Fruit fly (Drosophila melanogaster) whole organism, embryonic: ENCODE results near the gene Slh.

Experiments used
- Atf6 ChIP-seq: fragments of 200-800 bp; sonication (Bioruptor generic); IDR thresholded peaks from 2 replicates; pipeline ENCODE4 v1.3.6; 2022; ENCODE audit warnings: missing biosample characterization, missing genetic modification characterization
- CG11696 ChIP-seq: fragments of 200-800 bp; sonication (Bioruptor generic); IDR thresholded peaks from 2 replicates; pipeline ENCODE4 v1.3.6; 2022; ENCODE audit warnings: missing biosample characterization, missing genetic modification characterization
- CG12942 ChIP-seq: fragments of 200-800 bp; sonication (Bioruptor generic); optimal IDR thresholded peaks from 3 replicates; lab custom pipeline; 2016; ENCODE audit warnings: missing biosample characterization, missing genetic modification characterization
- CG14667 ChIP-seq: fragments of 200-800 bp; sonication (Bioruptor generic); IDR thresholded peaks from 2 replicates; pipeline ENCODE4 v1.3.6; 2022; ENCODE audit warnings: missing biosample characterization, missing genetic modification characterization
- CG15696 ChIP-seq: fragments of 200-800 bp; sonication (Bioruptor generic); optimal IDR thresholded peaks from 2 replicates; lab custom pipeline; 2019; ENCODE audit warnings: missing biosample characterization, mild to moderate bottlenecking, missing genetic modification characterization, moderate library complexity
- CG1603 ChIP-seq: fragments of 200-800 bp; sonication (Bioruptor generic); optimal IDR thresholded peaks from 2 replicates; lab custom pipeline; 2019; ENCODE audit warnings: missing biosample characterization, mild to moderate bottlenecking, missing genetic modification characterization, moderate library complexity
- CG16813 ChIP-seq: fragments of 200-800 bp; sonication (Bioruptor generic); IDR thresholded peaks from 3 replicates; pipeline ENCODE4 v1.3.6; 2022; ENCODE audit warnings: missing biosample characterization, missing genetic modification characterization; ENCODE audit not compliant: partially characterized antibody
- CG1792 ChIP-seq: fragments of 200-800 bp; sonication (Bioruptor generic); optimal IDR thresholded peaks from 2 replicates; lab custom pipeline; 2016; ENCODE audit warnings: missing biosample characterization, missing genetic modification characterization
- CG18011 ChIP-seq: fragments of 200-800 bp; sonication (Bioruptor generic); optimal IDR thresholded peaks from 2 replicates; lab custom pipeline; 2017; ENCODE audit warnings: missing biosample characterization, missing genetic modification characterization, mild to moderate bottlenecking, moderate library complexity, missing genotype
- CG18619 ChIP-seq: fragments of 200-800 bp; sonication (Bioruptor generic); optimal IDR thresholded peaks from 3 replicates; lab custom pipeline; 2017; ENCODE audit warnings: missing biosample characterization, mild to moderate bottlenecking, missing genetic modification characterization
- CG2116 ChIP-seq: fragments of 200-800 bp; sonication (Bioruptor generic); optimal IDR thresholded peaks from 3 replicates; lab custom pipeline; 2018; ENCODE audit warnings: missing biosample characterization, mild to moderate bottlenecking, missing genetic modification characterization
- CG31224 ChIP-seq: fragments of 200-800 bp; sonication (Bioruptor generic); IDR thresholded peaks from 2 replicates; pipeline ENCODE4 v1.3.6; 2022; ENCODE audit warnings: missing biosample characterization, missing genetic modification characterization
- CG34422 ChIP-seq: fragments of 200-800 bp; sonication (Bioruptor generic); IDR thresholded peaks from 3 replicates; pipeline ENCODE4 v1.3.6; 2022; ENCODE audit warnings: missing biosample characterization, missing genetic modification characterization
- CG3838 ChIP-seq: fragments of 200-800 bp; sonication (Bioruptor generic); optimal IDR thresholded peaks from 3 replicates; lab custom pipeline; 2016; ENCODE audit warnings: missing biosample characterization, missing genetic modification characterization
- CG7963 ChIP-seq: fragments of 200-800 bp; sonication (Bioruptor generic); IDR thresholded peaks from 3 replicates; pipeline ENCODE4 v1.3.6; 2022; ENCODE audit warnings: missing biosample characterization, missing genetic modification characterization; ENCODE audit not compliant: partially characterized antibody
- CG8281 ChIP-seq: fragments of 200-800 bp; sonication (Bioruptor generic); optimal IDR thresholded peaks from 2 replicates; lab custom pipeline; 2018; ENCODE audit warnings: missing biosample characterization, mild to moderate bottlenecking, missing genetic modification characterization, moderate library complexity
- CG8388 ChIP-seq: fragments of 200-800 bp; sonication (Bioruptor generic); optimal IDR thresholded peaks from 2 replicates; lab custom pipeline; 2019; ENCODE audit warnings: missing biosample characterization, mild to moderate bottlenecking, missing genetic modification characterization, moderate library complexity
- D ChIP-seq, 2 experiments: fragments of 200-800 bp in 1 of 2; fragments of >200 bp in 1 of 2; sonication (Bioruptor generic) in 1 of 2; optimal IDR thresholded peaks; 2 replicates in 1 of 2; 3 replicates in 1 of 2; lab custom pipeline; 2017; ENCODE audit warnings: mild to moderate bottlenecking in 1 of 2, missing biosample characterization in 1 of 2, missing genetic modification characterization in 1 of 2, missing genetic modification reagents in 1 of 2
- Dll ChIP-seq: fragments of 200-800 bp; sonication (Bioruptor generic); IDR thresholded peaks from 4 replicates; pipeline ENCODE4 v1.3.6; 2022; ENCODE audit warnings: missing biosample characterization, missing genetic modification characterization; ENCODE audit not compliant: partially characterized antibody
- Doc2 ChIP-seq: fragments of 200-800 bp; sonication (Bioruptor generic); IDR thresholded peaks from 2 replicates; pipeline ENCODE4 v1.3.6; 2022; ENCODE audit warnings: missing biosample characterization, missing genetic modification characterization
- ERR ChIP-seq: fragments of 200-800 bp; sonication (Bioruptor generic); optimal IDR thresholded peaks from 2 replicates; lab custom pipeline; 2016; ENCODE audit warnings: missing biosample characterization, missing genetic modification characterization
- Fer3 ChIP-seq: fragments of 200-800 bp; sonication (Bioruptor generic); optimal IDR thresholded peaks from 2 replicates; lab custom pipeline; 2018; ENCODE audit warnings: missing biosample characterization, mild to moderate bottlenecking, missing genetic modification characterization, moderate library complexity
- Hr3 ChIP-seq: fragments of 200-800 bp; sonication (Bioruptor generic); optimal IDR thresholded peaks from 3 replicates; lab custom pipeline; 2016; ENCODE audit warnings: missing biosample characterization, missing genetic modification characterization
- Jarid2 ChIP-seq: fragments of 200-800 bp; sonication (Bioruptor generic); optimal IDR thresholded peaks from 3 replicates; lab custom pipeline; 2017; ENCODE audit warnings: mild to moderate bottlenecking, missing biosample characterization, missing genetic modification reagents, missing genetic modification characterization
- Kr ChIP-seq: fragments of 200-800 bp; sonication (Bioruptor generic); optimal IDR thresholded peaks from 2 replicates; lab custom pipeline; 2017; ENCODE audit warnings: missing biosample characterization, mild to moderate bottlenecking, missing genetic modification characterization
- Med ChIP-seq: fragments of 200-800 bp; sonication (Bioruptor generic); peaks from one replicate; lab custom pipeline; 2016; ENCODE audit warnings: missing biosample characterization, missing genetic modification characterization, mild to moderate bottlenecking, inconsistent platforms, moderate library complexity
- Meics ChIP-seq: fragments of 200-800 bp; sonication (Bioruptor generic); optimal IDR thresholded peaks from 2 replicates; lab custom pipeline; 2017; ENCODE audit warnings: missing biosample characterization, mild to moderate bottlenecking, missing genetic modification characterization
- NFAT ChIP-seq: fragments of 200-800 bp; sonication (Bioruptor generic); IDR thresholded peaks from 2 replicates; pipeline ENCODE4 v1.3.6; 2022; ENCODE audit warnings: missing biosample characterization, missing genetic modification characterization
- NfI ChIP-seq: fragments of 200-800 bp; sonication (Bioruptor generic); optimal IDR thresholded peaks from 3 replicates; lab custom pipeline; 2018; ENCODE audit warnings: missing biosample characterization, mild to moderate bottlenecking, missing genetic modification characterization, moderate library complexity
- Rfx ChIP-seq: fragments of 200-800 bp; sonication (Bioruptor generic); IDR thresholded peaks from 2 replicates; pipeline ENCODE4 v1.3.6; 2022; ENCODE audit warnings: missing biosample characterization, missing genetic modification characterization
- Sin3A ChIP-seq: fragments of >200 bp; optimal IDR thresholded peaks from 2 replicates; lab custom pipeline; 2018
- Tbp ChIP-seq: fragments of >200 bp; optimal IDR thresholded peaks from 2 replicates; lab custom pipeline; 2018; ENCODE audit warnings: missing biosample characterization, missing genetic modification characterization
- Xrp1 ChIP-seq: fragments of 200-800 bp; sonication (Bioruptor generic); IDR thresholded peaks from 2 replicates; pipeline ENCODE4 v1.3.6; 2022; ENCODE audit warnings: missing biosample characterization, missing genetic modification characterization
- ara ChIP-seq: fragments of 200-800 bp; sonication (Bioruptor generic); IDR thresholded peaks from 2 replicates; pipeline ENCODE4 v1.3.6; 2022; ENCODE audit warnings: missing biosample characterization, missing genetic modification characterization
- ato ChIP-seq: fragments of 200-800 bp; sonication (Bioruptor generic); IDR thresholded peaks from 2 replicates; pipeline ENCODE4 v1.3.6; 2022; ENCODE audit warnings: missing biosample characterization, missing genetic modification characterization; ENCODE audit not compliant: partially characterized antibody
- ci ChIP-seq: fragments of 200-800 bp; sonication (Bioruptor generic); IDR thresholded peaks from 3 replicates; pipeline ENCODE4 v1.3.6; 2022; ENCODE audit warnings: missing biosample characterization, missing genetic modification characterization
- eve ChIP-seq, 2 experiments: fragments of >200 bp; optimal IDR thresholded peaks; 2 replicates each; lab custom pipeline; 2017; ENCODE audit warnings: missing biosample characterization in 2 of 2, missing genetic modification characterization in 2 of 2
- fd102C ChIP-seq: fragments of 200-800 bp; sonication (Bioruptor generic); optimal IDR thresholded peaks from 2 replicates; lab custom pipeline; 2018; ENCODE audit warnings: missing biosample characterization, mild to moderate bottlenecking, missing genetic modification characterization, moderate library complexity
- fu2 ChIP-seq: fragments of 200-800 bp; sonication (Bioruptor generic); optimal IDR thresholded peaks from 2 replicates; lab custom pipeline; 2016; ENCODE audit warnings: missing biosample characterization, missing genetic modification characterization
- gro ChIP-seq: fragments of 200-800 bp; sonication (Bioruptor generic); optimal IDR thresholded peaks from 2 replicates; lab custom pipeline; 2016; ENCODE audit warnings: missing biosample characterization, missing genetic modification characterization
- gsb-n ChIP-seq: fragments of 200-800 bp; sonication (Bioruptor generic); optimal IDR thresholded peaks from 3 replicates; lab custom pipeline; 2018; ENCODE audit warnings: missing biosample characterization, mild to moderate bottlenecking, missing genetic modification characterization
- her ChIP-seq: fragments of 200-800 bp; sonication (Bioruptor generic); optimal IDR thresholded peaks from 2 replicates; lab custom pipeline; 2016; ENCODE audit warnings: missing biosample characterization, missing genetic modification characterization
- lmd ChIP-seq: fragments of 200-800 bp; sonication (Bioruptor generic); IDR thresholded peaks from 2 replicates; pipeline ENCODE4 v1.3.6; 2022; ENCODE audit warnings: missing biosample characterization, missing genetic modification characterization
- nerfin-2 ChIP-seq: fragments of 200-800 bp; sonication (Bioruptor generic); IDR thresholded peaks from 2 replicates; pipeline ENCODE4 v1.3.6; 2022; ENCODE audit warnings: missing biosample characterization, missing genetic modification characterization; ENCODE audit not compliant: partially characterized antibody
- oc ChIP-seq: fragments of 200-800 bp; sonication (Bioruptor generic); optimal IDR thresholded peaks from 2 replicates; lab custom pipeline; 2018; ENCODE audit warnings: missing biosample characterization, mild to moderate bottlenecking, missing genetic modification characterization, moderate library complexity
- schlank ChIP-seq: fragments of 200-800 bp; sonication (Bioruptor generic); optimal IDR thresholded peaks from 2 replicates; lab custom pipeline; 2018; ENCODE audit warnings: missing biosample characterization, mild to moderate bottlenecking, missing genetic modification characterization
- sens-2 ChIP-seq: fragments of 200-800 bp; sonication (Bioruptor generic); IDR thresholded peaks from 2 replicates; pipeline ENCODE4 v1.3.6; 2022; ENCODE audit warnings: missing biosample characterization, missing genetic modification characterization
- sqz ChIP-seq: fragments of 200-800 bp; sonication (Bioruptor generic); optimal IDR thresholded peaks from 3 replicates; lab custom pipeline; 2018; ENCODE audit warnings: missing biosample characterization, mild to moderate bottlenecking, missing genetic modification characterization
- stc ChIP-seq: fragments of 200-800 bp; sonication (Bioruptor generic); IDR thresholded peaks from 2 replicates; pipeline ENCODE4 v1.3.6; 2022; ENCODE audit warnings: missing biosample characterization, missing genetic modification characterization
- z ChIP-seq: fragments of 200-800 bp; sonication (Bioruptor generic); IDR thresholded peaks from 3 replicates; pipeline ENCODE4 v1.3.6; 2022; ENCODE audit warnings: missing biosample characterization, missing genetic modification characterization

Slh gene

DNA sequence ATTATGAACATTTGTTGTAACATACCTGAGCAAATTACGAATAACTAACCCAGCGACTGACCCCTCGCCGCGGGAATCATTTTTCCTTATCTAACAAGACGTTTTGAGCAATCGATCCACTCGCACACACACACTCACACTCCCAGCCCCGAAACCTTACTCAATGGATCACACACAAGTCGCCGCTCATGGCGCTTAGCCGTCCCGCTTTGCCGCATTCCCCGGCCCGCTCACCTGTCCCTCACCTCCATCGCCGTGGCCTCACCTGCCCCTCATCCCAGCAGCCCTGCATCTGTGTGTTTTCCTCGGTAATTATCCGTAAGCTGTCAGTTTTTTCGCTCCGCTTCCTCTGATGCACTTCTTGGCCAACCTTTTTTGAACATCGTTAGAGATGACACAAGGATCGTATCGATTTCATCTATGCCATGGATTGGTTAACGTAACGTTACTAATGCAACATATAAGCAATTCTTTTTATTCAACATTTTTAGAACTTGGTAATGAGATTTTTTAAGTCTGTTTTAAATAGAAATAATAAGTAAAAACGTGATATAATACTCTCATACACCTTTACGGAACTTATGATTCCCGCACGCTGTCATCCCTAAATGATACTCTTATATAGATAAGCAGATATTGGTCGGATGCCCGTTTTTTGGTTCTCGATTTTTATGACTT lies 31.0 kb downstream of the Slh start (continued):
- TF ChIP-seq CG31224 = no peak
- no peak for TF ChIP-seq stc (GFP tag; lab: Robert Waterston, UW)
- TF ChIP-seq CG11696 (GFP tag; lab: Robert Waterston, UW) = no peak
- no peak for TF ChIP-seq Atf6
- no peak for TF ChIP-seq Tbp (GFP tag; lab: Kevin White, UChicago)
- no peak for TF ChIP-seq Jarid2
- no peak for TF ChIP-seq nerfin-2 (GFP tag; lab: Robert Waterston, UW)
- TF ChIP-seq gsb-n = peak; percentile 9
- TF ChIP-seq ERR (GFP tag; lab: Kevin White, UChicago) = no peak
- TF ChIP-seq Meics (GFP tag; lab: Kevin White, UChicago) = no peak
- TF ChIP-seq Med (GFP tag; lab: Kevin White, UChicago) = peak; percentile 41
- peak; percentile 69 for TF ChIP-seq oc
- TF ChIP-seq CG2116 = no peak
- no peak for TF ChIP-seq NfI (GFP tag; lab: Kevin White, UChicago)
- no peak for TF ChIP-seq CG12942 (GFP tag; lab: Kevin White, UChicago)
- no peak for TF ChIP-seq CG18619 (GFP tag; lab: Kevin White, UChicago)
- TF ChIP-seq sens-2 (GFP tag; lab: Robert Waterston, UW) = no peak
- no peak for TF ChIP-seq her (GFP tag; lab: Kevin White, UChicago)
- no peak for TF ChIP-seq Doc2
- TF ChIP-seq fd102C (GFP tag; lab: Kevin White, UChicago) = peak; percentile 16
- TF ChIP-seq Xrp1 (GFP tag; lab: Robert Waterston, UW) = peak; percentile 23
- no peak for TF ChIP-seq Sin3A (lab: Kevin White, UChicago)
- no peak for TF ChIP-seq CG7963 (GFP tag; lab: Robert Waterston, UW)
- no peak for TF ChIP-seq Kr (GFP tag; lab: Kevin White, UChicago)
- TF ChIP-seq CG34422 (GFP tag; lab: Robert Waterston, UW) = no peak
- no peak for TF ChIP-seq eve (GFP tag; optimal IDR thresholded peaks at IDR 0.05; lab: Kevin White, UChicago)
- TF ChIP-seq gro = no peak
- TF ChIP-seq Fer3 (tag; lab: Kevin White, UChicago) = no peak
- no peak for TF ChIP-seq CG8388 (GFP tag; lab: Kevin White, UChicago)
- no peak for TF ChIP-seq sqz (GFP tag; lab: Kevin White, UChicago)
- no peak for TF ChIP-seq CG8281
- 0 out of 3 replicates have a peak, but pooled peaks have one; percentile 48 for TF ChIP-seq ci (GFP tag; lab: Robert Waterston, UW)
- no peak for TF ChIP-seq fu2 (GFP tag; lab: Kevin White, UChicago)
- TF ChIP-seq CG3838 (GFP tag; lab: Kevin White, UChicago) = no peak
- TF ChIP-seq CG18011 (GFP tag; lab: Kevin White, UChicago) = no peak
- peak; percentile 75; the same call in 2 of the 3 replicates for TF ChIP-seq z (GFP tag; lab: Robert Waterston, UW)
- no peak for TF ChIP-seq Hr3 (GFP tag; lab: Kevin White, UChicago)
- no peak for TF ChIP-seq ato (GFP tag; lab: Robert Waterston, UW)
- TF ChIP-seq D (optimal IDR thresholded peaks at IDR 0.05; lab: Kevin White, UChicago) = no peak
- TF ChIP-seq D (GFP tag; optimal IDR thresholded peaks at IDR 0.05; lab: Kevin White, UChicago) = no peak
- TF ChIP-seq NFAT (GFP tag; lab: Robert Waterston, UW) = 0 out of 2 replicates have a peak, but pooled peaks have one; percentile 20
- TF ChIP-seq CG15696 (tag; lab: Kevin White, UChicago) = peak; percentile 74
- TF ChIP-seq CG1792 = no peak
- no peak for TF ChIP-seq lmd (GFP tag; lab: Robert Waterston, UW)
- TF ChIP-seq CG1603 (tag; lab: Kevin White, UChicago) = no peak
- no peak for TF ChIP-seq CG14667 (GFP tag; lab: Robert Waterston, UW)
- TF ChIP-seq schlank (tag; lab: Kevin White, UChicago) = no peak
- TF ChIP-seq Rfx (GFP tag; lab: Robert Waterston, UW) = no peak
- peak; percentile 64; the same call in 3 of the 4 replicates for TF ChIP-seq Dll (GFP tag; lab: Robert Waterston, UW)
- TF ChIP-seq CG16813 (GFP tag; lab: Robert Waterston, UW) = peak; percentile 46; the same call in 2 of the 3 replicates
- TF ChIP-seq ara = no peak
